Fruit fly (Drosophila melanogaster) whole organism, wandering third instar larva: ENCODE data around the gene eIF3d1.

Experiments used
- Abd-B ChIP-seq: fragments of >200 bp; optimal IDR thresholded peaks from 2 replicates; lab custom pipeline; 2017; ENCODE audit warnings: missing biosample characterization, missing genetic modification characterization
- CG32264 ChIP-seq: fragments of 200-800 bp; sonication (Bioruptor generic); optimal IDR thresholded peaks from 2 replicates; lab custom pipeline; 2016; ENCODE audit warnings: missing biosample characterization, missing genetic modification characterization
- CG9705 ChIP-seq: fragments of 200-800 bp; sonication (Bioruptor generic); optimal IDR thresholded peaks from 2 replicates; lab custom pipeline; 2018; ENCODE audit warnings: missing biosample characterization, mild to moderate bottlenecking, missing genetic modification characterization
- CrebA ChIP-seq: fragments of 200-800 bp; sonication (Bioruptor generic); optimal IDR thresholded peaks from 2 replicates; lab custom pipeline; 2016; ENCODE audit warnings: missing biosample characterization, mild to moderate bottlenecking, missing genetic modification characterization, borderline replicate concordance
- Dfd ChIP-seq: fragments of >200 bp; optimal IDR thresholded peaks from 2 replicates; lab custom pipeline; 2017; ENCODE audit warnings: missing biosample characterization, missing genetic modification characterization
- Dif ChIP-seq: fragments of 200-275, 200-300 bp; sonication (Bioruptor generic); optimal IDR thresholded peaks from 2 replicates; lab custom pipeline; 2018; ENCODE audit warnings: missing biosample characterization, missing genetic modification characterization; ENCODE audit not compliant: partially characterized antibody
- GATAd ChIP-seq: sonication (Bioruptor generic); optimal IDR thresholded peaks from 2 replicates; lab custom pipeline; 2016; ENCODE audit warnings: missing biosample characterization, missing genetic modification characterization
- HLH106 ChIP-seq: fragments of 200-800 bp; optimal IDR thresholded peaks from 3 replicates; lab custom pipeline; 2019; ENCODE audit warnings: missing biosample characterization, mild to moderate bottlenecking, missing genetic modification characterization, moderate library complexity
- Hnf4 ChIP-seq: fragments of 200-800 bp; sonication (Bioruptor generic); optimal IDR thresholded peaks from 2 replicates; lab custom pipeline; 2016; ENCODE audit warnings: missing biosample characterization, mild to moderate bottlenecking, missing genetic modification characterization
- Hr83 ChIP-seq: fragments of 200-300 bp; sonication (Bioruptor generic); optimal IDR thresholded peaks from 2 replicates; lab custom pipeline; 2016; ENCODE audit warnings: missing biosample characterization, mild to moderate bottlenecking, missing genetic modification characterization, moderate library complexity; ENCODE audit not compliant: poor library complexity, severe bottlenecking
- Jra ChIP-seq: sonication (Bioruptor generic); optimal IDR thresholded peaks from 2 replicates; lab custom pipeline; 2016; ENCODE audit warnings: missing biosample characterization, missing genetic modification characterization
- Mio ChIP-seq: sonication (Bioruptor generic); optimal IDR thresholded peaks from 2 replicates; lab custom pipeline; 2016; ENCODE audit warnings: missing biosample characterization, missing genetic modification characterization
- Myc ChIP-seq: fragments of >200 bp; optimal IDR thresholded peaks from 2 replicates; lab custom pipeline; 2017
- N ChIP-seq: fragments of >200 bp; optimal IDR thresholded peaks from 2 replicates; lab custom pipeline; 2018; ENCODE audit warnings: missing biosample characterization, missing external identifiers, missing genetic modification characterization
- OdsH ChIP-seq: fragments of 200-800 bp; sonication (Bioruptor generic); optimal IDR thresholded peaks from 2 replicates; lab custom pipeline; 2016; ENCODE audit warnings: missing biosample characterization, mild to moderate bottlenecking, missing genetic modification characterization
- Rel ChIP-seq, 2 experiments: fragments of 200-800 bp; sonication (Bioruptor generic) in 1 of 2; optimal IDR thresholded peaks; 2 replicates in 1 of 2; 3 replicates in 1 of 2; lab custom pipeline; 2016 to 2019; ENCODE audit warnings: mild to moderate bottlenecking in 2 of 2, missing biosample characterization in 2 of 2, missing genetic modification characterization in 2 of 2, moderate library complexity in 1 of 2
- Sp1 ChIP-seq: fragments of 200-800 bp; sonication (Bioruptor generic); optimal IDR thresholded peaks from 3 replicates; lab custom pipeline; 2019; ENCODE audit warnings: missing biosample characterization, mild to moderate bottlenecking, missing genetic modification characterization, moderate library complexity
- Vsx2 ChIP-seq: fragments of 200-300, 225-300 bp; sonication (Bioruptor generic); optimal IDR thresholded peaks from 2 replicates; lab custom pipeline; 2018; ENCODE audit warnings: missing biosample characterization, missing genetic modification characterization; ENCODE audit not compliant: partially characterized antibody
- br ChIP-seq: fragments of 200-800 bp; sonication (Bioruptor generic); optimal IDR thresholded peaks from 2 replicates; lab custom pipeline; 2016; ENCODE audit warnings: missing biosample characterization, missing genetic modification characterization
- brk ChIP-seq: fragments of 200-800 bp; sonication (Bioruptor generic); optimal IDR thresholded peaks from 2 replicates; lab custom pipeline; 2016; ENCODE audit warnings: missing biosample characterization, mild to moderate bottlenecking, missing genetic modification characterization
- dmrt93B ChIP-seq: fragments of 200-800 bp; sonication (Bioruptor generic); optimal IDR thresholded peaks from 2 replicates; lab custom pipeline; 2018; ENCODE audit warnings: missing biosample characterization, mild to moderate bottlenecking, missing genetic modification characterization
- dsf ChIP-seq: sonication (Bioruptor generic); optimal IDR thresholded peaks from 2 replicates; lab custom pipeline; 2016; ENCODE audit warnings: missing biosample characterization, missing genetic modification characterization, borderline replicate concordance
- ey ChIP-seq: fragments of 200-800 bp; sonication (Bioruptor generic); optimal IDR thresholded peaks from 2 replicates; lab custom pipeline; 2016; ENCODE audit warnings: missing biosample characterization, missing genetic modification characterization
- foxo ChIP-seq, 2 experiments: fragments of 200-800 bp; sonication (Bioruptor generic); optimal IDR thresholded peaks; 2 replicates in 1 of 2; 3 replicates in 1 of 2; lab custom pipeline; 2016 to 2017; ENCODE audit warnings: missing biosample characterization in 2 of 2, missing genetic modification characterization in 2 of 2
- fru ChIP-seq: fragments of 200-800 bp; sonication (Bioruptor generic); optimal IDR thresholded peaks from 3 replicates; lab custom pipeline; 2016; ENCODE audit warnings: missing biosample characterization, mild to moderate bottlenecking, missing genetic modification characterization
- h ChIP-seq: fragments of 200-800 bp; sonication (Bioruptor generic); optimal IDR thresholded peaks from 3 replicates; lab custom pipeline; 2016; ENCODE audit warnings: missing biosample characterization, mild to moderate bottlenecking, missing genetic modification characterization
- jim ChIP-seq: fragments of 175-275, 200-325 bp; sonication (Bioruptor generic); optimal IDR thresholded peaks from 2 replicates; lab custom pipeline; 2016; ENCODE audit warnings: missing biosample characterization, mild to moderate bottlenecking, missing genetic modification characterization
- lola ChIP-seq: fragments of >200 bp; optimal IDR thresholded peaks from 2 replicates; lab custom pipeline; 2017; ENCODE audit warnings: missing biosample characterization, missing genetic modification characterization
- pan ChIP-seq: fragments of >200 bp; optimal IDR thresholded peaks from 2 replicates; lab custom pipeline; 2017
- psq ChIP-seq: fragments of 200-800 bp; sonication (Bioruptor generic); optimal IDR thresholded peaks from 3 replicates; lab custom pipeline; 2017; ENCODE audit warnings: missing biosample characterization, mild to moderate bottlenecking, missing genetic modification characterization, moderate library complexity
- rgr ChIP-seq: fragments of 200-800 bp; sonication (Bioruptor generic); optimal IDR thresholded peaks from 3 replicates; lab custom pipeline; 2016; ENCODE audit warnings: missing biosample characterization, mild to moderate bottlenecking, missing genetic modification characterization
- sage ChIP-seq: fragments of 200-800 bp; sonication (Bioruptor generic); optimal IDR thresholded peaks from 2 replicates; lab custom pipeline; 2016; ENCODE audit warnings: missing biosample characterization, mild to moderate bottlenecking, missing genetic modification characterization
- sv ChIP-seq: fragments of 200-800 bp; sonication (Bioruptor generic); optimal IDR thresholded peaks from 3 replicates; lab custom pipeline; 2016; ENCODE audit warnings: missing biosample characterization, missing genetic modification characterization
- tai ChIP-seq: sonication (Bioruptor generic); optimal IDR thresholded peaks from 2 replicates; lab custom pipeline; 2016; ENCODE audit warnings: missing biosample characterization, missing genetic modification characterization
- woc ChIP-seq: sonication (Bioruptor generic); optimal IDR thresholded peaks from 2 replicates; lab custom pipeline; 2016; ENCODE audit warnings: missing biosample characterization, mild to moderate bottlenecking, missing genetic modification characterization

eIF3d1 gene

DNA sequence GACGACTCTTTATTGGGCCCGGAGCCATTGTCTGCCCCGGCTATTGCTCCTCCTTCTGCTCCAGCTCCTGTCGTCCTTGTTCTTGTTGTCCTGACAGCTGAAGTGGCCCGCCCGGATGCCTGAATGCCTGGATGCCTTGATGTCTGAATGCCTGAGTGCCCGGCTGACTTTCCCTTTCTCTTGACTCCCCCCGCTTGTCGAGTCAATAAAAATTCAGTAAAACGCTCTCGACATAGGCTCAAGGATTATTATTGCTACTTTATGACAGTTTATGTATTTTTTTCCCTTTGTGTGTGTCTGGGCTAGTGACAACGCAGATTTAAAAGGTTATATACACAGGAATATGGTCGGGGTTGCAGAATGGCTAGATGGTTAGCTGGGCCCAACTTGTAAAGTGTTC is 30.0 kb upstream of the eIF3d1 start:
- TF ChIP-seq fru (GFP tag; lab: Kevin White, UChicago) (no peak), Hnf4 (GFP tag; lab: Kevin White, UChicago) (no peak), CG9705 (GFP tag; lab: Kevin White, UChicago) (no peak), Dfd (no peak), Dif (GFP tag; lab: Kevin White, UChicago) (no peak), GATAd (GFP tag; lab: Kevin White, UChicago) (no peak), Jra (GFP tag; lab: Kevin White, UChicago) (no peak), lola (GFP tag; lab: Kevin White, UChicago) (no peak), sage (GFP tag; lab: Kevin White, UChicago) (no peak), sv (GFP tag; lab: Kevin White, UChicago) (no peak), dmrt93B (GFP tag; lab: Kevin White, UChicago) (no peak)

DNA sequence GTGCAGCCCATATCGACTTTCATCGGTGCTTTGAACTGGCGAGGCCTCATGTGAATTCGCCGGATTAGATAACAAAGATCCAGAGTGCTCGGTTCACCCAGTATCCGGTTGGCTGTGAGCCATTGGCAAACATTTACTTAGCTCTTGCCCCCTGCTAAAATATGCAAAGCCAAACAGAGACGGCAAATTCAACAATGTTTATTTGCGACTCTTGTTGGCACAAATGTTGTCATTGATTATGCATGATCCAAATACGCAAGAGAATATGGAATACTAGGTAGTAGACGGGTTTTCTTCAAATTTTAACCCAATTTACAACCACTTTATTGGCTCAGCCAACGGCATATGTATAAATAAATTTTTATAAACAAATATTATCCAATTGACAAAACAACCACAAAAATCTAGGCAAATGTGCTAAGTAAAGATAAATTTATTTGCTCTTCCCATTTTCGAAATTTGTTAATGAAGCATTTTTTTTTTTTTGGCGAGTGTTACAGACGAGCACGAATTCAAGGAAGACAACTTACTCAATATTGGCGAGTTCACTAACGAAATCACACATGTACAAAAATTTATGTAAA is 27.2 kb upstream of the eIF3d1 start:
- TF ChIP-seq Hr83 (GFP tag; lab: Kevin White, UChicago) (peak; percentile 90), OdsH (peak; percentile 87), dsf (GFP tag; lab: Kevin White, UChicago) (peak; percentile 68), br (GFP tag; lab: Kevin White, UChicago) (peak; percentile 81), dmrt93B (GFP tag; lab: Kevin White, UChicago) (peak; percentile 72), woc (GFP tag; lab: Kevin White, UChicago) (no peak), Dfd (no peak), h (GFP tag; lab: Kevin White, UChicago) (peak; percentile 84), jim (GFP tag; lab: Kevin White, UChicago) (no peak), ey (peak; percentile 56), sv (GFP tag; lab: Kevin White, UChicago) (peak; percentile 45), Sp1 (GFP tag; lab: Kevin White, UChicago) (peak; percentile 60), Hnf4 (GFP tag; lab: Kevin White, UChicago) (peak; percentile 82), rgr (GFP tag; lab: Kevin White, UChicago) (peak; percentile 90), CG9705 (GFP tag; lab: Kevin White, UChicago) (peak; percentile 53), psq (peak; percentile 60), CrebA (GFP tag; lab: Kevin White, UChicago) (no peak), sage (GFP tag; lab: Kevin White, UChicago) (peak; percentile 23), CG32264 (GFP tag; lab: Kevin White, UChicago) (peak; percentile 35), foxo (GFP tag; optimal IDR thresholded peaks at IDR 0.05; lab: Kevin White, UChicago) (peak in 1 of 2 experiments; percentile 80), HLH106 (tag; lab: Kevin White, UChicago) (peak; percentile 53), fru (GFP tag; lab: Kevin White, UChicago) (peak; percentile 74), brk (GFP tag; lab: Kevin White, UChicago) (peak; percentile 56), N (GFP tag; lab: Kevin White, UChicago) (no peak), Vsx2 (GFP tag; lab: Kevin White, UChicago) (no peak), GATAd (GFP tag; lab: Kevin White, UChicago) (peak; percentile 65), tai (GFP tag; lab: Kevin White, UChicago) (peak; percentile 41), Abd-B (GFP tag; lab: Kevin White, UChicago) (no peak)

DNA sequence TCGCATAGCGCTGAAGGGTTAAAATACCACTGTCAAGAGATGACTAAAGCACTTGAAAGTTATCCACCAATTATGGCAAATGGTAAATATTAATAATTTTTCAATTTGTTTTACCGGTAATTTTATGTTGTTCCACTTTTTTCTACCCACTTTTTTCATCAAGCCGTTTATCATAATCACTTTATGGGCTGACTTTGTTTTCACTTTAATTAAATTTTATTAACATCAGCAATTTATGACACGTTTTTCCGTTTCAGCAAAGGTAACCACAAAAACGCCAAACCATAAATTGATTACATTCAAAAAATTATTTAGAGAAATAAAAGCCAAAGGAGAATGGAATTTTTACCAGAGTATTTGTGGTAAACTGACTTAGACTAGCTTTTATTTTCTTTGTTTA is 24.3 kb upstream of the eIF3d1 start:
- TF ChIP-seq pan (lab: Kevin White, UChicago) (no peak), tai (GFP tag; lab: Kevin White, UChicago) (no peak), fru (GFP tag; lab: Kevin White, UChicago) (no peak), Myc (lab: Kevin White, UChicago) (no peak), Mio (GFP tag; lab: Kevin White, UChicago) (no peak), Abd-B (GFP tag; lab: Kevin White, UChicago) (no peak), HLH106 (tag; lab: Kevin White, UChicago) (no peak), Sp1 (GFP tag; lab: Kevin White, UChicago) (no peak), dsf (GFP tag; lab: Kevin White, UChicago) (no peak), lola (GFP tag; lab: Kevin White, UChicago) (no peak), br (GFP tag; lab: Kevin White, UChicago) (no peak), GATAd (GFP tag; lab: Kevin White, UChicago) (no peak), brk (GFP tag; lab: Kevin White, UChicago) (no peak), Dif (GFP tag; lab: Kevin White, UChicago) (no peak), ey (no peak), psq (no peak), Rel (GFP tag; optimal IDR thresholded peaks at IDR 0.05; lab: Kevin White, UChicago) (no peak), Rel (tag; optimal IDR thresholded peaks at IDR 0.05; lab: Kevin White, UChicago) (no peak), CrebA (GFP tag; lab: Kevin White, UChicago) (no peak), Vsx2 (GFP tag; lab: Kevin White, UChicago) (no peak)
